Worm (Caenorhabditis elegans): ENCODE results near the gene tyr-2.

Gene tyr-2

DNA sequence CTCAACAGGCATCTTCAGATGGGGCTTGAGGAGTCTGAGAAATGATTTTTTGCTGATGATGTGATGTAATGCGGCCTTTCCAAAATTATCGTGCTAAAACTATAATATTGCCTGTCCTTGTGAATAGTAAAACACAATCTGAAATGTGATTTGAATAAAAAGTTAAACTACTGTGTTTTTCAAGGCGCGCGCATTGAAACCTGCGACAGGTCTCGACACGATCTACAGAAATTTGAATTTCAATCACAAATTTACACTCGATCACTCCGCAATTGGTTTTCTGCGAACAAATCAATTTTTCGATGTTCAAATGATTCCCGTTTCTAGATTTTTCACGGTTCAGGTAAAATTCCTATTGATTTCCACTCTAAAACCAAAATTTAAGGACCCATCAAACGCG lies 11.7 kb downstream of the tyr-2 start, which contains the start of gene toca-2:
Gene toca-2, plus strand, starts transcription at position 208 of the 400 bp plus-strand sequence.
- TF ChIP-seq nhr-77 (tag; optimal IDR thresholded peaks at IDR 0.05): no peak
- TF ChIP-seq fos-1 (tag; optimal IDR thresholded peaks at IDR 0.05): no peak
- TF ChIP-seq hmg-11 (tag; optimal IDR thresholded peaks at IDR 0.05): no peak
- no peak for TF ChIP-seq snpc-4 (tag; optimal IDR thresholded peaks at IDR 0.05)
- no peak for TF ChIP-seq fkh-10 (GFP tag; optimal IDR thresholded peaks at IDR 0.05)
- no peak for TF ChIP-seq nhr-23 (tag; optimal IDR thresholded peaks at IDR 0.05)
- no peak for TF ChIP-seq ztf-4 (tag; optimal IDR thresholded peaks at IDR 0.05)
- no peak for TF ChIP-seq ceh-82 (tag; optimal IDR thresholded peaks at IDR 0.05)
- TF ChIP-seq daf-12 (tag; optimal IDR thresholded peaks at IDR 0.05): no peak
- no peak for TF ChIP-seq egl-5 (tag; optimal IDR thresholded peaks at IDR 0.05)
- no peak for TF ChIP-seq lin-15B (tag; optimal IDR thresholded peaks at IDR 0.05)
- TF ChIP-seq R02D3.7 (tag; optimal IDR thresholded peaks at IDR 0.05): no peak
- no peak for TF ChIP-seq nhr-67 (tag; optimal IDR thresholded peaks at IDR 0.05)
- TF ChIP-seq mdl-1 (tag; optimal IDR thresholded peaks at IDR 0.05): no peak
- TF ChIP-seq pqm-1 (tag; optimal IDR thresholded peaks at IDR 0.05): no peak
- TF ChIP-seq nfya-1 (tag; optimal IDR thresholded peaks at IDR 0.05; ENCODE audit: insufficient read depth): no peak
- TF ChIP-seq jun-1 (tag; optimal IDR thresholded peaks at IDR 0.05): no peak
- no peak for TF ChIP-seq unc-62 (GFP tag; optimal IDR thresholded peaks at IDR 0.05)
- no peak for TF ChIP-seq lsy-12 (tag; optimal IDR thresholded peaks at IDR 0.05)
- TF ChIP-seq nhr-12 (tag; optimal IDR thresholded peaks at IDR 0.05): no peak

DNA sequence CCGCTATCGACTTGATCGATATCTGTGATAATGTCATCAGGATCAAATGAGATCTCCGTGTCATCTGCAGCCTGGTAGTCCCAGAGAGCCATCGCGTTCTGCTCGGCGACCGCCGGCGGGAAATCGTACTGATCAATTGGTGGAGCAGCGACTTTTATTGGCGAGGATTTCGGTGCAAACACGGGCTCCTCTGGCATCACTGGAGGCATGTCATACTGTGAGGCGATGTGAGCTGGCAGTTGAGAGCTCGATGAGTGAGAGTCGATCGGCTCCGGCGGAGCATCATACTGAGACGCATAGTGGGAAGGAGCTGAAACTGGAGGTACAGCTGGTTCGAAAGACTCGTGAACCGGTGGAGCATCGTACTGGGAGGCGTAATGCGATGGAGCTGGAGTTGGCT lies 15.7 kb downstream of the tyr-2 start:
- TF ChIP-seq ama-1 (optimal IDR thresholded peaks at IDR 0.05) (no peak), zag-1 (tag; optimal IDR thresholded peaks at IDR 0.05) (no peak), unc-39 (tag; optimal IDR thresholded peaks at IDR 0.05) (no peak), elt-2 (tag; optimal IDR thresholded peaks at IDR 0.05) (no peak), fkh-10 (GFP tag; optimal IDR thresholded peaks at IDR 0.05) (no peak), elt-1 (tag; optimal IDR thresholded peaks at IDR 0.05) (no peak), nhr-28 (tag; optimal IDR thresholded peaks at IDR 0.05) (no peak), eor-1 (tag; optimal IDR thresholded peaks at IDR 0.05) (no peak), pha-4 (tag; optimal IDR thresholded peaks at IDR 0.05) (no peak), nfya-1 (tag; optimal IDR thresholded peaks at IDR 0.05; ENCODE audit: insufficient read depth) (no peak), nhr-76 (tag; optimal IDR thresholded peaks at IDR 0.05) (no peak), daf-12 (tag; optimal IDR thresholded peaks at IDR 0.05) (no peak), snpc-4 (tag; optimal IDR thresholded peaks at IDR 0.05) (no peak), R02D3.7 (tag; optimal IDR thresholded peaks at IDR 0.05) (no peak), lsy-12 (tag; optimal IDR thresholded peaks at IDR 0.05) (no peak), jun-1 (tag; optimal IDR thresholded peaks at IDR 0.05) (no peak), pqm-1 (tag; optimal IDR thresholded peaks at IDR 0.05) (no peak), sea-2 (GFP tag; optimal IDR thresholded peaks at IDR 0.05) (no peak)

DNA sequence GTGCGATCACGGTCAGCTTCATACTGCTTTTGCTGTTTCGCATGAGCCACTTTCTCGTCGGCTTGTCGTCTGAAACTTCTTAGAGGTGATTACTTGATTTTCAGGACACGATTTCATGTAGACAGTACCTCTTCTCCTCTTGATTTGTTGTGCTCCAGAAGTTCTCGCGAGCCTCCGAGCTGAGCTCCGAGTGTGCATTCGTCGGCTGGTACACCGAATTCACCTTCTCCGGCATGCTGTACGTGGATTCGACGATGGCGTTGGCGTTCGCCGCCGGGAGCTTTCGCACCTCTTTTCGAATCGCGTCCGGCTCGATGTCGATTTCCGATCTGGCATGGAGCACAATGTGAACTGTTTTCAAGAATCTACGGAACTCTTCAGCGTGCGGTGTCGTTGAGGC lies 17.0 kb downstream of the tyr-2 start:
- TF ChIP-seq ztf-11 (tag; optimal IDR thresholded peaks at IDR 0.05) (no peak), nhr-67 (tag; optimal IDR thresholded peaks at IDR 0.05) (no peak), nhr-12 (tag; optimal IDR thresholded peaks at IDR 0.05) (no peak), nhr-77 (tag; optimal IDR thresholded peaks at IDR 0.05) (no peak), nhr-237 (tag; optimal IDR thresholded peaks at IDR 0.05) (no peak), zag-1 (tag; optimal IDR thresholded peaks at IDR 0.05) (no peak), nhr-28 (tag; optimal IDR thresholded peaks at IDR 0.05) (no peak), nhr-23 (tag; optimal IDR thresholded peaks at IDR 0.05) (no peak), ZK546.5 (tag; optimal IDR thresholded peaks at IDR 0.05) (no peak), ceh-16 (tag; optimal IDR thresholded peaks at IDR 0.05) (no peak), unc-39 (tag; optimal IDR thresholded peaks at IDR 0.05) (no peak), pha-4 (tag; optimal IDR thresholded peaks at IDR 0.05) (no peak), R02D3.7 (tag; optimal IDR thresholded peaks at IDR 0.05) (no peak), hmg-11 (tag; optimal IDR thresholded peaks at IDR 0.05) (no peak), sea-2 (GFP tag; optimal IDR thresholded peaks at IDR 0.05) (no peak), fkh-10 (GFP tag; optimal IDR thresholded peaks at IDR 0.05) (no peak), jun-1 (tag; optimal IDR thresholded peaks at IDR 0.05) (no peak), lsy-12 (tag; optimal IDR thresholded peaks at IDR 0.05) (no peak)

DNA sequence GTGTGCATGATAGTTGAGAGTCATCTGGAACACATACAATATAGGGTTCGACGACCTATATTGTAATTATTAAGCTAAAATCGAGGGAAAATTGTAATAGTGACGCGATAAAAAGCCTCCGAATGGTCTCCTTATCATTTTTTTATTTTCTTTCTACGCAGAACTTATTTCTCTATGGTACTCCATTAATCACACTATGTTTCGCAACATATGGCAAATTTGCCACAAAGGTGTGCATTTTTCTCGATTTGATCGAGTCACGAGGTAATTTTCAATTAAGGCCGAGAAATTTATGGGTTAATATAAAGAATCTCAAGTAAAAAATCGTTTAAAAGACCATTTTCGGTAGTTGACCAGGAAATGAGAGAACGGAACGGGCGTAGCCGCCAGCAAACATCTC lies 18.0 kb downstream of the tyr-2 start, which contains the start of gene dbn-1:
Gene dbn-1, minus strand, starts transcription at position 24 of the 400 bp plus-strand sequence.
- no peak for TF ChIP-seq ztf-11 (tag; optimal IDR thresholded peaks at IDR 0.05)
- TF ChIP-seq tbx-2 (tag; optimal IDR thresholded peaks at IDR 0.05): no peak
- no peak for TF ChIP-seq ceh-28 (tag; optimal IDR thresholded peaks at IDR 0.05)
- no peak for TF ChIP-seq mml-1 (tag; optimal IDR thresholded peaks at IDR 0.05)
- peak; percentile 24 for TF ChIP-seq nhr-23 (tag; optimal IDR thresholded peaks at IDR 0.05)
- no peak for TF ChIP-seq snpc-4 (tag; optimal IDR thresholded peaks at IDR 0.05)
- TF ChIP-seq elt-1 (tag; optimal IDR thresholded peaks at IDR 0.05): no peak
- TF ChIP-seq nhr-43 (tag; optimal IDR thresholded peaks at IDR 0.05; ENCODE audit: poor library complexity, severe bottlenecking): no peak
- TF ChIP-seq hmg-11 (tag; optimal IDR thresholded peaks at IDR 0.05): no peak
- peak; percentile 76 for TF ChIP-seq elt-2 (tag; optimal IDR thresholded peaks at IDR 0.05)
- no peak for TF ChIP-seq daf-12 (tag; optimal IDR thresholded peaks at IDR 0.05)
- TF ChIP-seq nhr-77 (tag; optimal IDR thresholded peaks at IDR 0.05): no peak
- peak; percentile 63 for TF ChIP-seq pqm-1 (tag; optimal IDR thresholded peaks at IDR 0.05)
- TF ChIP-seq pha-4 (tag; optimal IDR thresholded peaks at IDR 0.05): no peak
- no peak for TF ChIP-seq egl-5 (tag; optimal IDR thresholded peaks at IDR 0.05)
- no peak for TF ChIP-seq sea-2 (GFP tag; optimal IDR thresholded peaks at IDR 0.05)
- no peak for TF ChIP-seq skn-1 (tag; optimal IDR thresholded peaks at IDR 0.05)
- no peak for TF ChIP-seq fkh-2 (tag; optimal IDR thresholded peaks at IDR 0.05)
- TF ChIP-seq jun-1 (tag; optimal IDR thresholded peaks at IDR 0.05): peak; percentile 12
- TF ChIP-seq ztf-4 (tag; optimal IDR thresholded peaks at IDR 0.05): no peak
- TF ChIP-seq ZK546.5 (tag; optimal IDR thresholded peaks at IDR 0.05): no peak
- TF ChIP-seq fkh-10 (GFP tag; optimal IDR thresholded peaks at IDR 0.05): no peak
- no peak for TF ChIP-seq unc-39 (tag; optimal IDR thresholded peaks at IDR 0.05)
- no peak for TF ChIP-seq nhr-11 (tag; optimal IDR thresholded peaks at IDR 0.05)
- no peak for TF ChIP-seq nhr-25 (tag; optimal IDR thresholded peaks at IDR 0.05)
- TF ChIP-seq lin-15B (tag; optimal IDR thresholded peaks at IDR 0.05): no peak
- TF ChIP-seq R02D3.7 (tag; optimal IDR thresholded peaks at IDR 0.05): no peak
- no peak for TF ChIP-seq zag-1 (tag; optimal IDR thresholded peaks at IDR 0.05)
- no peak for TF ChIP-seq nhr-67 (tag; optimal IDR thresholded peaks at IDR 0.05)
- TF ChIP-seq lsy-12 (tag; optimal IDR thresholded peaks at IDR 0.05): no peak
- no peak for TF ChIP-seq nhr-76 (tag; optimal IDR thresholded peaks at IDR 0.05)
